Fruit fly (Drosophila melanogaster): ENCODE data around the gene CG10132.

CG10132 gene

DNA sequence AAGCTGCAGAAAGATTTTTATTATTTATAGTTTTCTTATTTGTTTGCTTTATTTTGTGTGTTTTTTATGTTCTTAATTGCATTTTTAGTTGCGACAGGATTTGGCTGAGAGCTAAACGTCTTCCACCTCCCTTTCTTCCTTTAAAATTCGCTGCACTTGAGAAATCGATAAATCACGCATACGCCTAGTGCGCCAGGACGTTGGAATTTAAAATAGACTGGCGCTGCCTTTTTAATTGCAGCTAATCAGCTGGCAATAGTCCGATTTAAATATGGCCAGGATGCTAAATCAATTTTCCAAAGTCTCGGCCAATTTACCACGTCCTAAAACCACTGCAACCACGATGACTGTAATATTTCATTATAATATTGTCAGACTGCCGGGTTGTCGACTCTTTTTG is 8.2 kb downstream of the CG10132 start:
- TF ChIP-seq Eip78C (GFP tag) (peak; percentile 38), Gug (GFP tag; IDR thresholded peaks at IDR 0.05) (no peak)

DNA sequence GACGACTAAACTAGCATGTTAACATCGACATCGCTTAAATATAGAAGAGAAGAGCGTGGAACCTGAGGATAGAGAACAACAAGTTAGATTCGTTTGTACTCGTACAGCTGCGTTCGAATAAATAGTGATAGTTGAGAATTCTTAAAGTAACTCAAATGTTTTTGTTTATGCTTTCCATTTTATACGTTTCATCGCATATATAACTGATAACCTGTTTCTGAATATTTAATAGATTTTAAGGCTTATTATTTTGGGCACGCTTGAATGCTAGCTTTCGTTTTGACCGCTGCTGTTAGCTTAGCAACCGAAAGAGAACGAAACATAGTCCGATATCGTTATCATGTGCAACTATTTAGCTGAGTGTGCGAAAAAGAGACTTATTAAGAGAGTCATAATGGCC is 9.7 kb downstream of the CG10132 start:
- TF ChIP-seq CG3919 (GFP tag; optimal IDR thresholded peaks at IDR 0.05) = peak; percentile 97
- TF ChIP-seq spab (GFP tag; optimal IDR thresholded peaks at IDR 0.05) = peak; percentile 92
- peak; percentile 64 for TF ChIP-seq CG31627 (GFP tag; optimal IDR thresholded peaks at IDR 0.05)
- TF ChIP-seq vri (GFP tag; optimal IDR thresholded peaks at IDR 0.05) = peak; percentile 83
- TF ChIP-seq CG8632 (GFP tag; optimal IDR thresholded peaks at IDR 0.05) = peak; percentile 90
- peak; percentile 97 for TF ChIP-seq net (GFP tag; optimal IDR thresholded peaks at IDR 0.05)
- TF ChIP-seq CG34406 (GFP tag; optimal IDR thresholded peaks at IDR 0.05) = peak; percentile 86
- peak; percentile 85 for TF ChIP-seq CG8319 (GFP tag; optimal IDR thresholded peaks at IDR 0.05)
- TF ChIP-seq CG6792 (GFP tag; optimal IDR thresholded peaks at IDR 0.05) = peak; percentile 91
- TF ChIP-seq salr (GFP tag; optimal IDR thresholded peaks at IDR 0.05) = peak; percentile 89 to 97
- peak; percentile 96 for TF ChIP-seq fd59A (GFP tag; optimal IDR thresholded peaks at IDR 0.05)
- peak; percentile 93 for TF ChIP-seq CG11762 (GFP tag; optimal IDR thresholded peaks at IDR 0.05; ENCODE audit: insufficient read depth)
- TF ChIP-seq Lpt (GFP tag; optimal IDR thresholded peaks at IDR 0.05) = peak; percentile 96
- TF ChIP-seq acj6 (GFP tag; optimal IDR thresholded peaks at IDR 0.05) = peak; percentile 94
- peak; percentile 99 for TF ChIP-seq Hr4 (GFP tag; optimal IDR thresholded peaks at IDR 0.05)
- no peak for TF ChIP-seq CG6854 (GFP tag; optimal IDR thresholded peaks at IDR 0.05)
- peak; percentile 67 for TF ChIP-seq fd85E (GFP tag; optimal IDR thresholded peaks at IDR 0.05)
- TF ChIP-seq Hr39 (GFP tag; optimal IDR thresholded peaks at IDR 0.05) = peak; percentile 69
- peak; percentile 61 for TF ChIP-seq Eip93F (GFP tag; optimal IDR thresholded peaks at IDR 0.05)
- peak; percentile 94 for TF ChIP-seq CG10669 (GFP tag; optimal IDR thresholded peaks at IDR 0.05)
- TF ChIP-seq Ets21C (GFP tag; optimal IDR thresholded peaks at IDR 0.05) = peak; percentile 27
- TF ChIP-seq CG16779 (tag; optimal IDR thresholded peaks at IDR 0.05) = peak; percentile 97
- peak; percentile 95 for TF ChIP-seq CG4318 (GFP tag; optimal IDR thresholded peaks at IDR 0.05)
- TF ChIP-seq CG6163 (GFP tag; IDR thresholded peaks at IDR 0.05) = peak; percentile 99
- peak; percentile 93 for TF ChIP-seq CG1621 (tag; optimal IDR thresholded peaks at IDR 0.05)
- TF ChIP-seq CG7368 (GFP tag; optimal IDR thresholded peaks at IDR 0.05) = peak; percentile 90
- TF ChIP-seq OdsH (GFP tag; optimal IDR thresholded peaks at IDR 0.05) = peak; percentile 97
- TF ChIP-seq Met (GFP tag; optimal IDR thresholded peaks at IDR 0.05) = peak; percentile 66
- peak; percentile 74 for TF ChIP-seq esn (GFP tag; optimal IDR thresholded peaks at IDR 0.05)
- peak; percentile 53 for TF ChIP-seq Smox (GFP tag; optimal IDR thresholded peaks at IDR 0.05)
- peak; percentile 97 for TF ChIP-seq achi (GFP tag; optimal IDR thresholded peaks at IDR 0.05)
- TF ChIP-seq ss (GFP tag; optimal IDR thresholded peaks at IDR 0.05) = peak; percentile 94
- TF ChIP-seq CG10631 (GFP tag; optimal IDR thresholded peaks at IDR 0.05) = peak; percentile 96
- TF ChIP-seq CG11902 (GFP tag; optimal IDR thresholded peaks at IDR 0.05) = peak; percentile 61
- TF ChIP-seq CG8119 (GFP tag; IDR thresholded peaks at IDR 0.05) = peak; percentile 99
- TF ChIP-seq CG15336 (GFP tag; IDR thresholded peaks at IDR 0.05) = peak; percentile 100
- peak; percentile 99 for TF ChIP-seq CG32006 (GFP tag; optimal IDR thresholded peaks at IDR 0.05)
- TF ChIP-seq Sox15 (GFP tag; optimal IDR thresholded peaks at IDR 0.05) = peak; percentile 74
- peak; percentile 99 for TF ChIP-seq CG11294 (GFP tag; IDR thresholded peaks at IDR 0.05)
- TF ChIP-seq Eip75B (GFP tag; optimal IDR thresholded peaks at IDR 0.05) = peak; percentile 95
- TF ChIP-seq dac (GFP tag; optimal IDR thresholded peaks at IDR 0.05) = peak; percentile 97
- peak; percentile 100 for TF ChIP-seq eg (GFP tag; IDR thresholded peaks at IDR 0.05)
- TF ChIP-seq dsx (GFP tag; optimal IDR thresholded peaks at IDR 0.05; ENCODE audit: poor library complexity, severe bottlenecking) = peak; percentile 97
- TF ChIP-seq CG3032 (tag; optimal IDR thresholded peaks at IDR 0.05) = peak; percentile 93
- peak; percentile 97 for TF ChIP-seq pdm3 (GFP tag; optimal IDR thresholded peaks at IDR 0.05)
- TF ChIP-seq fkh (GFP tag; optimal IDR thresholded peaks at IDR 0.05) = peak; percentile 76
- peak; percentile 60 for TF ChIP-seq cyc (GFP tag; optimal IDR thresholded peaks at IDR 0.05)
- peak; percentile 99 for TF ChIP-seq Eip78C (GFP tag)
- peak; percentile 98 for TF ChIP-seq Ets96B (tag; optimal IDR thresholded peaks at IDR 0.05)
